Fruit fly (Drosophila melanogaster) S2 (cell line): ENCODE data around the gene PGRP-LD.

Experiments
- CG8478 ChIP-seq: fragments of >200 bp; optimal IDR thresholded peaks from 2 replicates; lab custom pipeline; 2018
- CTCF ChIP-seq, 2 experiments: fragments of >200 bp; optimal IDR thresholded peaks; 2 replicates each; lab custom pipeline; 2018

- TF ChIP-seq CTCF (optimal IDR thresholded peaks at IDR 0.05; lab: Kevin White, UChicago) (peak; percentile 0 to 18), CG8478 (lab: Kevin White, UChicago) (no peak)
These were observed 30.9 kb downstream of the PGRP-LD start, which contains the start of the genes S6k and kri for dm6 chr3L:5810633-5811341.
